Fruit fly (Drosophila melanogaster) whole organism, prepupa: ENCODE data around the gene Pax.

Experiments
- Blimp-1 ChIP-seq: fragments of 200-800 bp; sonication (Bioruptor generic); optimal IDR thresholded peaks from 3 replicates; lab custom pipeline; 2017; ENCODE audit warnings: missing biosample characterization, missing genetic modification characterization, mild to moderate bottlenecking, moderate library complexity, missing genetic modification reagents
- CG11294 ChIP-seq: fragments of 200-800 bp; sonication (Bioruptor generic); IDR thresholded peaks from 2 replicates; pipeline ENCODE4 v1.3.6; 2022; ENCODE audit warnings: missing biosample characterization, missing genetic modification characterization
- CG11762 ChIP-seq: fragments of 200-800 bp; sonication (Bioruptor generic); optimal IDR thresholded peaks from 3 replicates; lab custom pipeline; 2016; ENCODE audit warnings: missing biosample characterization, missing genetic modification characterization; ENCODE audit not compliant: insufficient read depth
- CG11902 ChIP-seq: fragments of 200-800 bp; sonication (Bioruptor generic); optimal IDR thresholded peaks from 3 replicates; lab custom pipeline; 2016; ENCODE audit warnings: missing biosample characterization, missing genetic modification characterization
- CG15336 ChIP-seq: fragments of 200-800 bp; sonication (Bioruptor generic); IDR thresholded peaks from 2 replicates; pipeline ENCODE4 v1.3.6; 2022; ENCODE audit warnings: missing biosample characterization, missing genetic modification characterization
- CG1621 ChIP-seq: fragments of 200-800 bp; sonication (Bioruptor generic); optimal IDR thresholded peaks from 3 replicates; lab custom pipeline; 2018; ENCODE audit warnings: missing biosample characterization, mild to moderate bottlenecking, missing genetic modification characterization
- CG16779 ChIP-seq: fragments of 200-800 bp; sonication (Bioruptor generic); optimal IDR thresholded peaks from 3 replicates; lab custom pipeline; 2017; ENCODE audit warnings: missing biosample characterization, mild to moderate bottlenecking, missing genetic modification characterization
- CG3032 ChIP-seq: fragments of 200-800 bp; optimal IDR thresholded peaks from 2 replicates; lab custom pipeline; 2019; ENCODE audit warnings: missing biosample characterization, mild to moderate bottlenecking, missing genetic modification characterization, moderate library complexity
- CG32006 ChIP-seq: fragments of 200-800 bp; sonication (Bioruptor generic); optimal IDR thresholded peaks from 3 replicates; lab custom pipeline; 2017; ENCODE audit warnings: missing biosample characterization, mild to moderate bottlenecking, missing genetic modification characterization
- CG34406 ChIP-seq: fragments of 200-800 bp; sonication (Bioruptor generic); optimal IDR thresholded peaks from 3 replicates; lab custom pipeline; 2016; ENCODE audit warnings: missing biosample characterization, missing genetic modification characterization
- CG3919 ChIP-seq: fragments of 200-800 bp; sonication (Bioruptor generic); optimal IDR thresholded peaks from 3 replicates; lab custom pipeline; 2016; ENCODE audit warnings: missing biosample characterization, missing genetic modification characterization
- CG4318 ChIP-seq: fragments of 200-800 bp; sonication (Bioruptor generic); optimal IDR thresholded peaks from 3 replicates; lab custom pipeline; 2017; ENCODE audit warnings: missing biosample characterization, mild to moderate bottlenecking, missing genetic modification characterization
- CG6792 ChIP-seq: fragments of 200-800 bp; sonication (Bioruptor generic); optimal IDR thresholded peaks from 3 replicates; lab custom pipeline; 2016; ENCODE audit warnings: missing biosample characterization, missing genetic modification characterization
- CG6808 ChIP-seq: fragments of 200-800 bp; sonication (Bioruptor generic); optimal IDR thresholded peaks from 3 replicates; lab custom pipeline; 2017; ENCODE audit warnings: missing biosample characterization, missing genetic modification characterization, mild to moderate bottlenecking, moderate library complexity, missing genetic modification reagents
- CG6854 ChIP-seq: fragments of 200-800 bp; sonication (Bioruptor generic); optimal IDR thresholded peaks from 2 replicates; lab custom pipeline; 2017; ENCODE audit warnings: missing biosample characterization, mild to moderate bottlenecking, missing genetic modification characterization
- CG7368 ChIP-seq: fragments of 200-800 bp; sonication (Bioruptor generic); optimal IDR thresholded peaks from 3 replicates; lab custom pipeline; 2016; ENCODE audit warnings: missing biosample characterization, missing genetic modification characterization
- CG8119 ChIP-seq: fragments of 200-800 bp; sonication (Bioruptor generic); IDR thresholded peaks from 3 replicates; pipeline ENCODE4 v1.3.6; 2022; ENCODE audit warnings: missing biosample characterization, missing genetic modification characterization
- CG8319 ChIP-seq: fragments of 200-800 bp; sonication (Bioruptor generic); optimal IDR thresholded peaks from 3 replicates; lab custom pipeline; 2016; ENCODE audit warnings: missing biosample characterization, missing genetic modification characterization
- Eip78C ChIP-seq: fragments of 200-800 bp; sonication (Bioruptor generic); peaks from one replicate; lab custom pipeline; 2016; ENCODE audit warnings: missing biosample characterization, missing genetic modification characterization
- Eip93F ChIP-seq: fragments of 200-800 bp; sonication (Bioruptor generic); optimal IDR thresholded peaks from 2 replicates; lab custom pipeline; 2016; ENCODE audit warnings: missing biosample characterization, mild to moderate bottlenecking, missing genetic modification characterization
- Ets21C ChIP-seq: fragments of 200-800 bp; sonication (Bioruptor generic); optimal IDR thresholded peaks from 3 replicates; lab custom pipeline; 2016; ENCODE audit warnings: missing biosample characterization, missing genetic modification characterization
- Gug ChIP-seq: fragments of 200-800 bp; sonication (Bioruptor generic); IDR thresholded peaks from 2 replicates; pipeline ENCODE4 v1.3.6; 2022; ENCODE audit warnings: missing biosample characterization, missing genetic modification characterization
- Hr38 ChIP-seq: sonication (Bioruptor generic); optimal IDR thresholded peaks from 2 replicates; lab custom pipeline; 2016; ENCODE audit warnings: missing biosample characterization, missing genetic modification characterization
- Sox102F ChIP-seq: fragments of 200-800 bp; sonication (Bioruptor generic); optimal IDR thresholded peaks from 2 replicates; lab custom pipeline; 2016; ENCODE audit warnings: missing biosample characterization, mild to moderate bottlenecking, missing genetic modification characterization
- Sox14 ChIP-seq: fragments of 200-800 bp; sonication (Bioruptor generic); optimal IDR thresholded peaks from 3 replicates; lab custom pipeline; 2016; ENCODE audit warnings: missing biosample characterization, missing genetic modification characterization
- Sox15 ChIP-seq: fragments of 200-800 bp; sonication (Bioruptor generic); optimal IDR thresholded peaks from 3 replicates; lab custom pipeline; 2016; ENCODE audit warnings: missing biosample characterization, missing genetic modification characterization
- cyc ChIP-seq: fragments of 200-800 bp; sonication (Bioruptor generic); optimal IDR thresholded peaks from 3 replicates; lab custom pipeline; 2016; ENCODE audit warnings: missing biosample characterization, missing genetic modification characterization
- dac ChIP-seq: fragments of 200-800 bp; sonication (Bioruptor generic); optimal IDR thresholded peaks from 2 replicates; lab custom pipeline; 2017; ENCODE audit warnings: missing biosample characterization, mild to moderate bottlenecking, missing genetic modification characterization
- eg ChIP-seq: fragments of 200-800 bp; sonication (Bioruptor generic); IDR thresholded peaks from 3 replicates; pipeline ENCODE4 v1.3.6; 2022; ENCODE audit warnings: missing biosample characterization, missing genetic modification characterization
- esn ChIP-seq: fragments of 200-800 bp; sonication (Bioruptor generic); optimal IDR thresholded peaks from 2 replicates; lab custom pipeline; 2016; ENCODE audit warnings: missing biosample characterization, mild to moderate bottlenecking, missing genetic modification characterization, moderate library complexity
- lz ChIP-seq: fragments of 200-800 bp; sonication (Bioruptor generic); optimal IDR thresholded peaks from 3 replicates; lab custom pipeline; 2016; ENCODE audit warnings: missing biosample characterization, missing genetic modification characterization
- pdm3 ChIP-seq: fragments of 200-800 bp; sonication (Bioruptor generic); optimal IDR thresholded peaks from 3 replicates; lab custom pipeline; 2016; ENCODE audit warnings: missing biosample characterization, missing genetic modification characterization
- salr ChIP-seq, 2 experiments: fragments of 200-800 bp; sonication (Bioruptor generic); optimal IDR thresholded peaks; 3 replicates each; lab custom pipeline; 2016 to 2018; ENCODE audit warnings: missing biosample characterization in 2 of 2, missing genetic modification characterization in 2 of 2, mild to moderate bottlenecking in 1 of 2
- ss ChIP-seq, 2 experiments: fragments of 200-800 bp; sonication (Bioruptor generic); optimal IDR thresholded peaks; 2 replicates in 1 of 2; 3 replicates in 1 of 2; lab custom pipeline; 2017 to 2018; ENCODE audit warnings: mild to moderate bottlenecking in 2 of 2, missing biosample characterization in 2 of 2, missing genetic modification characterization in 2 of 2, moderate library complexity in 1 of 2
- topi ChIP-seq: fragments of 200-800 bp; sonication (Bioruptor generic); optimal IDR thresholded peaks from 3 replicates; lab custom pipeline; 2016; ENCODE audit warnings: missing biosample characterization, missing genetic modification characterization
- vri ChIP-seq: fragments of 200-800 bp; sonication (Bioruptor generic); optimal IDR thresholded peaks from 3 replicates; lab custom pipeline; 2016; ENCODE audit warnings: missing biosample characterization, mild to moderate bottlenecking, missing genetic modification characterization

Pax gene

dm6 chr2L:19423467-19424122, 2.8 kb downstream of the Pax start, which contains the start of the genes Alp12 and CG13085 (continued):
- TF ChIP-seq Eip93F (GFP tag; lab: Kevin White, UChicago), result peak; percentile 83
- peak; percentile 89 for TF ChIP-seq CG8319
- TF ChIP-seq salr (GFP tag; optimal IDR thresholded peaks at IDR 0.05; lab: Kevin White, UChicago), result peak; percentile 76 to 99
- peak; percentile 96 for TF ChIP-seq CG3919 (GFP tag; lab: Kevin White, UChicago)
- TF ChIP-seq Sox14 (GFP tag; lab: Kevin White, UChicago), result peak; percentile 96
- TF ChIP-seq dac, result peak; percentile 94
- TF ChIP-seq CG11902 (GFP tag; lab: Kevin White, UChicago), result peak; percentile 84
- TF ChIP-seq CG16779 (tag; lab: Kevin White, UChicago), result peak; percentile 95
- peak; percentile 95 for TF ChIP-seq CG34406 (GFP tag; lab: Kevin White, UChicago)

- no peak for TF ChIP-seq CG4318
- no peak for TF ChIP-seq cyc (GFP tag; lab: Kevin White, UChicago)
- no peak for TF ChIP-seq CG7368
- no peak for TF ChIP-seq Eip78C
- TF ChIP-seq CG34406 (GFP tag; lab: Kevin White, UChicago), result no peak
- no peak for TF ChIP-seq CG11294 (GFP tag; lab: Robert Waterston, UW)
- TF ChIP-seq Sox15 (GFP tag; lab: Kevin White, UChicago), result no peak
- TF ChIP-seq Hr38 (GFP tag; lab: Kevin White, UChicago), result no peak
- TF ChIP-seq CG8119 (GFP tag; lab: Robert Waterston, UW), result no peak
- TF ChIP-seq CG6792 (GFP tag; lab: Kevin White, UChicago), result no peak
Observed at dm6 chr2L:19422642-19423041, 3.8 kb downstream of the Pax start.

dm6 chr2L:19421573-19421972, 4.8 kb downstream of the Pax start:
- peak; percentile 59 for TF ChIP-seq vri (GFP tag; lab: Kevin White, UChicago)
- no peak for TF ChIP-seq pdm3 (GFP tag; lab: Kevin White, UChicago)
- no peak for TF ChIP-seq CG6854 (GFP tag; lab: Kevin White, UChicago)
- TF ChIP-seq Ets21C, result no peak
- no peak for TF ChIP-seq CG11902 (GFP tag; lab: Kevin White, UChicago)
- no peak for TF ChIP-seq CG6808 (GFP tag; lab: Kevin White, UChicago)
- TF ChIP-seq Eip93F (GFP tag; lab: Kevin White, UChicago), result peak; percentile 8

dm6 chr2L:19418872-19419271, 7.5 kb downstream of the Pax start, which contains the start of gene lectin-37Db:
lectin-37Db (plus strand) TSS chr2L:19419075.
- no peak for TF ChIP-seq esn
- no peak for TF ChIP-seq pdm3 (GFP tag; lab: Kevin White, UChicago)
- no peak for TF ChIP-seq CG15336 (GFP tag; lab: Robert Waterston, UW)
- TF ChIP-seq CG11762 (GFP tag; lab: Kevin White, UChicago), result no peak
- TF ChIP-seq Sox15 (GFP tag; lab: Kevin White, UChicago), result no peak
- TF ChIP-seq ss (GFP tag; optimal IDR thresholded peaks at IDR 0.05; lab: Kevin White, UChicago), result no peak
- no peak for TF ChIP-seq CG32006 (GFP tag; lab: Kevin White, UChicago)
- TF ChIP-seq CG3032 (tag; lab: Kevin White, UChicago), result no peak
- no peak for TF ChIP-seq CG1621 (tag; lab: Kevin White, UChicago)
- TF ChIP-seq Gug (GFP tag; lab: Robert Waterston, UW), result no peak
- TF ChIP-seq topi (GFP tag; lab: Kevin White, UChicago), result no peak
- no peak for TF ChIP-seq lz (GFP tag; lab: Kevin White, UChicago)
- TF ChIP-seq Blimp-1 (GFP tag; lab: Kevin White, UChicago), result no peak
- TF ChIP-seq Sox102F (GFP tag; lab: Kevin White, UChicago), result no peak
- TF ChIP-seq CG11902 (GFP tag; lab: Kevin White, UChicago), result no peak
- no peak for TF ChIP-seq CG11294 (GFP tag; lab: Robert Waterston, UW)
- no peak for TF ChIP-seq eg (GFP tag; lab: Robert Waterston, UW)
